Worm (Caenorhabditis elegans): ENCODE data around the gene ZK622.1.

The ZK622.1 gene

ce11 chrII:5264650-5265049, 28.9 kb upstream of the ZK622.1 start:
- TF ChIP-seq nhr-10 (tag; optimal IDR thresholded peaks at IDR 0.05) (no peak), fos-1 (tag; optimal IDR thresholded peaks at IDR 0.05) (peak; percentile 53)

- TF ChIP-seq lin-11 (tag; optimal IDR thresholded peaks at IDR 0.05), result no peak
- TF ChIP-seq dmd-4 (tag; optimal IDR thresholded peaks at IDR 0.05), result no peak
- TF ChIP-seq ZK546.5 (tag; optimal IDR thresholded peaks at IDR 0.05), result no peak
- no peak for TF ChIP-seq F13H6.1 (tag; optimal IDR thresholded peaks at IDR 0.05)
- TF ChIP-seq nhr-11 (tag; optimal IDR thresholded peaks at IDR 0.05), result no peak
- no peak for TF ChIP-seq ztf-11 (tag; optimal IDR thresholded peaks at IDR 0.05)
- TF ChIP-seq lin-39 (tag; optimal IDR thresholded peaks at IDR 0.05), result no peak
- no peak for TF ChIP-seq gmeb-1 (tag; optimal IDR thresholded peaks at IDR 0.05)
- no peak for TF ChIP-seq nhr-6 (tag; optimal IDR thresholded peaks at IDR 0.05)
- TF ChIP-seq R02D3.7 (tag; optimal IDR thresholded peaks at IDR 0.05), result no peak
- no peak for TF ChIP-seq nhr-237 (tag; optimal IDR thresholded peaks at IDR 0.05)
These were observed 24.6 kb upstream of the ZK622.1 start for ce11 chrII:5268977-5269376.

- TF ChIP-seq F13H6.1 (tag; optimal IDR thresholded peaks at IDR 0.05) (no peak), nhr-11 (tag; optimal IDR thresholded peaks at IDR 0.05) (no peak), nhr-129 (tag; optimal IDR thresholded peaks at IDR 0.05) (peak; percentile 23), alr-1 (tag; optimal IDR thresholded peaks at IDR 0.05) (no peak), sma-3 (GFP tag; optimal IDR thresholded peaks at IDR 0.05) (no peak), nhr-21 (tag; optimal IDR thresholded peaks at IDR 0.05) (no peak), lin-13 (GFP tag; optimal IDR thresholded peaks at IDR 0.05) (no peak), nhr-12 (tag; optimal IDR thresholded peaks at IDR 0.05) (no peak), C34F6.9 (tag; optimal IDR thresholded peaks at IDR 0.05) (peak; percentile 56), nhr-23 (tag; optimal IDR thresholded peaks at IDR 0.05) (no peak), lsy-2 (tag; optimal IDR thresholded peaks at IDR 0.05) (peak in 1 of 2 experiments; percentile 13), ama-1 (optimal IDR thresholded peaks at IDR 0.05) (no peak), dmd-4 (tag; optimal IDR thresholded peaks at IDR 0.05) (no peak), zag-1 (tag; optimal IDR thresholded peaks at IDR 0.05) (peak; percentile 16), mdl-1 (tag; optimal IDR thresholded peaks at IDR 0.05) (peak in 1 of 2 experiments; percentile 7), snpc-4 (tag; optimal IDR thresholded peaks at IDR 0.05) (no peak), nhr-77 (tag; optimal IDR thresholded peaks at IDR 0.05) (no peak), gmeb-1 (tag; optimal IDR thresholded peaks at IDR 0.05) (no peak), elt-3 (tag; optimal IDR thresholded peaks at IDR 0.05) (no peak), sma-9 (GFP tag; optimal IDR thresholded peaks at IDR 0.05) (no peak), sma-9 (tag; optimal IDR thresholded peaks at IDR 0.05) (no peak), ceh-16 (tag; optimal IDR thresholded peaks at IDR 0.05) (no peak), crh-2 (tag; optimal IDR thresholded peaks at IDR 0.05) (peak; percentile 20), ztf-1 (GFP tag; conservative IDR thresholded peaks at IDR 0.05) (no peak), unc-55 (GFP tag; optimal IDR thresholded peaks at IDR 0.05) (peak; percentile 16), mbf-1 (tag; optimal IDR thresholded peaks at IDR 0.05) (no peak), sem-4 (tag; optimal IDR thresholded peaks at IDR 0.05) (no peak)
These were observed 21.8 kb upstream of the ZK622.1 start, which contains the start of gene drn-1 for ce11 chrII:5271729-5272322. TSS of gene drn-1 (minus strand) at chrII:5271845.

- TF ChIP-seq nhr-77 (tag; optimal IDR thresholded peaks at IDR 0.05), result no peak
- TF ChIP-seq lsy-2 (tag; optimal IDR thresholded peaks at IDR 0.05), result peak in 1 of 2 experiments; percentile 49
- no peak for TF ChIP-seq egl-27 (tag; optimal IDR thresholded peaks at IDR 0.05)
- no peak for TF ChIP-seq unc-62 (GFP tag; optimal IDR thresholded peaks at IDR 0.05)
- peak; percentile 20 for TF ChIP-seq nhr-6 (tag; optimal IDR thresholded peaks at IDR 0.05)
- TF ChIP-seq sma-9 (GFP tag; optimal IDR thresholded peaks at IDR 0.05), result peak; percentile 15
- no peak for TF ChIP-seq sma-9 (tag; optimal IDR thresholded peaks at IDR 0.05)
- TF ChIP-seq F13H6.1 (tag; optimal IDR thresholded peaks at IDR 0.05), result peak; percentile 56
- peak; percentile 48 for TF ChIP-seq zag-1 (tag; optimal IDR thresholded peaks at IDR 0.05)
- peak; percentile 85 for TF ChIP-seq unc-55 (GFP tag; optimal IDR thresholded peaks at IDR 0.05)
- peak; percentile 49 for TF ChIP-seq nhr-129 (tag; optimal IDR thresholded peaks at IDR 0.05)
- peak; percentile 41 for TF ChIP-seq crh-2 (tag; optimal IDR thresholded peaks at IDR 0.05)
- peak; percentile 73 for TF ChIP-seq Y55F3AM.14 (GFP tag; optimal IDR thresholded peaks at IDR 0.05)
- peak; percentile 45 for TF ChIP-seq C34F6.9 (tag; optimal IDR thresholded peaks at IDR 0.05)
- TF ChIP-seq dmd-4 (tag; optimal IDR thresholded peaks at IDR 0.05), result no peak
- TF ChIP-seq mdl-1 (tag; optimal IDR thresholded peaks at IDR 0.05), result peak in 1 of 2 experiments; percentile 79
These were observed 16.9 kb upstream of the ZK622.1 start for ce11 chrII:5276736-5277135.
